Worm (Caenorhabditis elegans) whole organism, young adult: ENCODE data around the gene srh-5.

ENCODE experiments used
- B0035.1 ChIP-seq: sonication (generic microtip); optimal IDR thresholded peaks from 2 replicates; lab custom pipeline; 2016; ENCODE audit warnings: missing genetic modification characterization, mild to moderate bottlenecking, missing compliant biosample characterization, missing genotype, missing genetic modification reagents
- F23B12.7 ChIP-seq: sonication (generic microtip); optimal IDR thresholded peaks from 2 replicates; lab custom pipeline; 2017; ENCODE audit warnings: missing genetic modification characterization, mild to moderate bottlenecking, missing compliant biosample characterization, antibody characterized with exemption, moderate library complexity; ENCODE audit not compliant: insufficient read depth
- F33H1.4 ChIP-seq: fragments of 200-800 bp; sonication (Bioruptor generic); IDR thresholded peaks from 2 replicates; pipeline ENCODE4 v1.3.6; 2022; ENCODE audit warnings: missing genetic modification reagents, missing genetic modification characterization, missing compliant biosample characterization
- F37B4.10 ChIP-seq: fragments of 200-800 bp; sonication (Bioruptor generic); IDR thresholded peaks from 2 replicates; pipeline ENCODE4 v1.3.6; 2022; ENCODE audit warnings: missing genetic modification characterization, missing compliant biosample characterization
- F39B2.1 ChIP-seq: fragments of 200-800 bp; sonication (Bioruptor generic); IDR thresholded peaks from 2 replicates; pipeline ENCODE4 v1.3.6; 2022; ENCODE audit warnings: missing genetic modification reagents, missing genetic modification characterization, missing compliant biosample characterization
- F49E8.2 ChIP-seq: sonication (generic microtip); optimal IDR thresholded peaks from 3 replicates; lab custom pipeline; 2017; ENCODE audit warnings: missing genetic modification characterization, mild to moderate bottlenecking, missing compliant biosample characterization, antibody characterized with exemption, moderate library complexity; ENCODE audit not compliant: insufficient read depth
- F55B11.4 ChIP-seq: sonication (generic microtip); optimal IDR thresholded peaks from 2 replicates; lab custom pipeline; 2016; ENCODE audit warnings: missing compliant biosample characterization, missing genetic modification characterization, borderline replicate concordance; ENCODE audit not compliant: insufficient read depth
- F57A8.1 ChIP-seq: fragments of 200-800 bp; sonication (Bioruptor generic); optimal IDR thresholded peaks from 2 replicates; lab custom pipeline; 2018; ENCODE audit warnings: mild to moderate bottlenecking, missing genetic modification characterization, moderate library complexity, missing compliant biosample characterization
- F57C9.4 ChIP-seq: sonication (generic microtip); optimal IDR thresholded peaks from 2 replicates; lab custom pipeline; 2017; ENCODE audit warnings: mild to moderate bottlenecking, missing genetic modification characterization, missing compliant biosample characterization
- T26A5.8 ChIP-seq: sonication (generic microtip); optimal IDR thresholded peaks from 2 replicates; lab custom pipeline; 2016; ENCODE audit warnings: missing genetic modification characterization, missing compliant biosample characterization
- Y53F4B.3 ChIP-seq: fragments of 200-800 bp; sonication (Bioruptor generic); IDR thresholded peaks from 2 replicates; pipeline ENCODE4 v1.3.6; 2022; ENCODE audit warnings: missing genetic modification reagents, missing genetic modification characterization, missing compliant biosample characterization
- Y67H2A.10 ChIP-seq: fragments of 200-800 bp; sonication (Bioruptor generic); conservative IDR thresholded peaks from 2 replicates; pipeline ENCODE4 v1.3.6; 2022; ENCODE audit warnings: missing genetic modification reagents, missing genetic modification characterization, missing compliant biosample characterization
- Y95B8A.8 ChIP-seq: fragments of 200-800 bp; sonication (Bioruptor generic); IDR thresholded peaks from 2 replicates; pipeline ENCODE4 v1.3.6; 2022; ENCODE audit warnings: missing genetic modification reagents, missing genetic modification characterization, missing compliant biosample characterization
- akir-1 ChIP-seq: fragments of 200-800 bp; sonication (Bioruptor generic); optimal IDR thresholded peaks from 2 replicates; lab custom pipeline; 2018; ENCODE audit warnings: mild to moderate bottlenecking, missing genetic modification characterization, moderate library complexity, missing compliant biosample characterization
- ceh-58 ChIP-seq: fragments of 200-800 bp; sonication (Bioruptor generic); IDR thresholded peaks from 2 replicates; pipeline ENCODE4 v1.3.6; 2022; ENCODE audit warnings: missing genetic modification characterization, missing compliant biosample characterization
- die-1 ChIP-seq: sonication (generic microtip); optimal IDR thresholded peaks from 2 replicates; lab custom pipeline; 2016; ENCODE audit warnings: missing genotype, mild to moderate bottlenecking, missing genetic modification characterization, missing compliant biosample characterization
- egrh-3 ChIP-seq: fragments of 200-800 bp; sonication (Bioruptor generic); IDR thresholded peaks from 2 replicates; pipeline ENCODE4 v1.3.6; 2022; ENCODE audit warnings: missing genetic modification reagents, missing genetic modification characterization, missing compliant biosample characterization
- ekl-4 ChIP-seq: fragments of 200-800 bp; sonication (Bioruptor generic); IDR thresholded peaks from 2 replicates; pipeline ENCODE4 v1.3.6; 2022; ENCODE audit warnings: missing genetic modification reagents, missing genetic modification characterization, missing compliant biosample characterization
- ets-4 ChIP-seq: fragments of 200-800 bp; sonication (Bioruptor generic); optimal IDR thresholded peaks from 2 replicates; lab custom pipeline; 2018; ENCODE audit warnings: mild to moderate bottlenecking, missing genetic modification characterization, missing compliant biosample characterization
- fkh-3 ChIP-seq: sonication (generic microtip); optimal IDR thresholded peaks from 2 replicates; lab custom pipeline; 2016; ENCODE audit warnings: mild to moderate bottlenecking, missing genetic modification characterization, missing compliant biosample characterization
- gei-17 ChIP-seq: fragments of 200-800 bp; sonication (Bioruptor generic); optimal IDR thresholded peaks from 2 replicates; lab custom pipeline; 2018; ENCODE audit warnings: mild to moderate bottlenecking, missing genetic modification characterization, missing compliant biosample characterization
- hlh-12 ChIP-seq: sonication (generic microtip); optimal IDR thresholded peaks from 2 replicates; lab custom pipeline; 2016; ENCODE audit warnings: missing genetic modification characterization, missing compliant biosample characterization
- hlh-26 ChIP-seq: fragments of 200-800 bp; sonication (Bioruptor generic); conservative IDR thresholded peaks from 2 replicates; pipeline ENCODE4 v1.3.6; 2022; ENCODE audit warnings: missing genetic modification reagents, missing genetic modification characterization, missing compliant biosample characterization
- hmg-1.2 ChIP-seq: fragments of 200-800 bp; sonication (Bioruptor generic); IDR thresholded peaks from 2 replicates; pipeline ENCODE4 v1.3.6; 2022; ENCODE audit warnings: missing genetic modification reagents, missing genetic modification characterization, missing compliant biosample characterization
- lin-40 ChIP-seq: sonication (generic microtip); optimal IDR thresholded peaks from 2 replicates; lab custom pipeline; 2016; ENCODE audit warnings: missing genetic modification characterization, mild to moderate bottlenecking, missing compliant biosample characterization, missing genotype, missing genetic modification reagents
- lsl-1 ChIP-seq: fragments of 200-800 bp; sonication (Bioruptor generic); optimal IDR thresholded peaks from 2 replicates; lab custom pipeline; 2018; ENCODE audit warnings: mild to moderate bottlenecking, missing genetic modification characterization, moderate library complexity, missing compliant biosample characterization
- lsy-27 ChIP-seq: sonication (generic microtip); optimal IDR thresholded peaks from 2 replicates; lab custom pipeline; 2017; ENCODE audit warnings: missing genetic modification characterization, mild to moderate bottlenecking, missing compliant biosample characterization, antibody characterized with exemption, missing genotype, borderline replicate concordance; ENCODE audit not compliant: insufficient read depth
- madf-6 ChIP-seq: fragments of 200-800 bp; sonication (Bioruptor generic); IDR thresholded peaks from 2 replicates; pipeline ENCODE4 v1.3.6; 2022; ENCODE audit warnings: missing genetic modification reagents, missing genetic modification characterization, missing compliant biosample characterization
- madf-8 ChIP-seq: fragments of 200-800 bp; sonication (Bioruptor generic); conservative IDR thresholded peaks from 2 replicates; pipeline ENCODE4 v1.3.6; 2022; ENCODE audit warnings: missing genetic modification reagents, missing genetic modification characterization, missing compliant biosample characterization
- nfya-2 ChIP-seq: fragments of 200-800 bp; sonication (Bioruptor generic); IDR thresholded peaks from 2 replicates; pipeline ENCODE4 v1.3.6; 2022; ENCODE audit warnings: missing genetic modification reagents, missing genetic modification characterization, missing compliant biosample characterization
- nhr-120 ChIP-seq: fragments of 200-800 bp; sonication (Bioruptor generic); IDR thresholded peaks from 2 replicates; pipeline ENCODE4 v1.3.6; 2022; ENCODE audit warnings: missing genetic modification characterization, missing compliant biosample characterization
- nhr-27 ChIP-seq: fragments of 200-800 bp; sonication (Bioruptor generic); optimal IDR thresholded peaks from 2 replicates; lab custom pipeline; 2018; ENCODE audit warnings: mild to moderate bottlenecking, missing genetic modification characterization, moderate library complexity, missing compliant biosample characterization
- nhr-90 ChIP-seq: sonication (generic microtip); optimal IDR thresholded peaks from 2 replicates; lab custom pipeline; 2016; ENCODE audit warnings: missing genotype, mild to moderate bottlenecking, missing genetic modification characterization, missing compliant biosample characterization
- repo-1 ChIP-seq: sonication (generic microtip); optimal IDR thresholded peaks from 2 replicates; lab custom pipeline; 2017; ENCODE audit warnings: mild to moderate bottlenecking, missing genetic modification characterization, missing compliant biosample characterization
- sdz-38 ChIP-seq: sonication (generic microtip); optimal IDR thresholded peaks from 2 replicates; lab custom pipeline; 2016; ENCODE audit warnings: missing genotype, missing genetic modification characterization, missing compliant biosample characterization
- sea-2 ChIP-seq: fragments of 200-800 bp; sonication (Bioruptor generic); IDR thresholded peaks from 2 replicates; pipeline ENCODE4 v1.3.6; 2022; ENCODE audit warnings: missing genetic modification characterization, missing compliant biosample characterization
- snpc-1.1 ChIP-seq: sonication (generic microtip); optimal IDR thresholded peaks from 2 replicates; lab custom pipeline; 2017; ENCODE audit warnings: missing genetic modification characterization, mild to moderate bottlenecking, missing compliant biosample characterization, antibody characterized with exemption, moderate library complexity, missing genotype, missing genetic modification reagents; ENCODE audit not compliant: insufficient read depth
- snpc-3.4 ChIP-seq: sonication (generic microtip); optimal IDR thresholded peaks from 2 replicates; lab custom pipeline; 2017; ENCODE audit warnings: missing genetic modification characterization, mild to moderate bottlenecking, missing compliant biosample characterization, antibody characterized with exemption, moderate library complexity, missing genotype, missing genetic modification reagents
- tlf-1 ChIP-seq: fragments of 200-800 bp; sonication (Bioruptor generic); optimal IDR thresholded peaks from 2 replicates; lab custom pipeline; 2018; ENCODE audit warnings: mild to moderate bottlenecking, missing genetic modification characterization, missing compliant biosample characterization
- unc-130 ChIP-seq: sonication (generic microtip); optimal IDR thresholded peaks from 2 replicates; lab custom pipeline; 2016; ENCODE audit warnings: missing genetic modification reagents, missing genetic modification characterization, missing compliant biosample characterization
- unc-62 ChIP-seq: fragments of 150-350 bp; optimal IDR thresholded peaks from 2 replicates; lab custom pipeline; 2014; ENCODE audit warnings: missing biosample characterization, missing genetic modification reagents, missing genetic modification characterization
- zfh-2 ChIP-seq: fragments of 200-800 bp; sonication (Bioruptor generic); conservative IDR thresholded peaks from 2 replicates; pipeline ENCODE4 v1.3.6; 2022; ENCODE audit warnings: missing genetic modification reagents, missing genetic modification characterization, missing compliant biosample characterization
- zim-3 ChIP-seq: sonication (generic microtip); optimal IDR thresholded peaks from 2 replicates; lab custom pipeline; 2017; ENCODE audit warnings: mild to moderate bottlenecking, missing genetic modification characterization, moderate library complexity, missing compliant biosample characterization
- ztf-3 ChIP-seq: fragments of 200-800 bp; sonication (Bioruptor generic); optimal IDR thresholded peaks from 2 replicates; lab custom pipeline; 2018; ENCODE audit warnings: mild to moderate bottlenecking, missing genetic modification characterization, missing compliant biosample characterization
- ztf-6 ChIP-seq: fragments of 200-800 bp; sonication (Bioruptor generic); IDR thresholded peaks from 2 replicates; pipeline ENCODE4 v1.3.6; 2022; ENCODE audit warnings: missing genetic modification reagents, missing genetic modification characterization, missing compliant biosample characterization

The srh-5 gene

DNA sequence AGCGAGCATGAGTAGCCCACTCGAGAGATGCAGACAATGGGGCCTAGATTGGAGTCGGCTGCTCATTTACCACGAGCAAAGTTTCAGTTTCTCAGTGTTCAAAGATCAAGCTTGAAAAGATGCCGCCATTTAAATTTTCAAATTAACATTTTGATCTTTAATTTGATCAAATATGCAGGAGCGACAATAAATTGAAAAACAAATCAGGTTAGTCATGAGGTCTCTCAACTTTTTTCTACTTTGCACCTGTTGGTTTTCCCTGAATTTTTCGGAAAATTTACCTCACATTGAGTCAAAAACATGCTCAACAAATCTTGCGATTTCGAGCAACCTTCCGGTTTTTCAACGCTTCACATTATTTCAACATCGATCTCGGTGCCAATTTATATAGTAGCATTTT, at the start of gene srh-5:
TSS of gene srh-5 (plus strand) at position 301 of the 400 bp plus-strand sequence.
- TF ChIP-seq repo-1 (no peak), fkh-3 (tag; lab: Kevin White, UChicago) (no peak), nfya-2 (GFP tag; lab: Robert Waterston, UW) (no peak), snpc-1.1 (no peak), T26A5.8 (tag; lab: Kevin White, UChicago) (no peak), unc-130 (GFP tag; lab: Kevin White, UChicago) (no peak), gei-17 (GFP tag; lab: Kevin White, UChicago) (no peak), nhr-90 (tag; lab: Kevin White, UChicago) (no peak), F23B12.7 (tag; lab: Kevin White, UChicago) (no peak), tlf-1 (GFP tag; lab: Kevin White, UChicago) (no peak), ekl-4 (GFP tag; lab: Robert Waterston, UW) (no peak), sdz-38 (tag; lab: Kevin White, UChicago) (no peak), Y95B8A.8 (GFP tag; lab: Robert Waterston, UW) (no peak), F55B11.4 (no peak)

DNA sequence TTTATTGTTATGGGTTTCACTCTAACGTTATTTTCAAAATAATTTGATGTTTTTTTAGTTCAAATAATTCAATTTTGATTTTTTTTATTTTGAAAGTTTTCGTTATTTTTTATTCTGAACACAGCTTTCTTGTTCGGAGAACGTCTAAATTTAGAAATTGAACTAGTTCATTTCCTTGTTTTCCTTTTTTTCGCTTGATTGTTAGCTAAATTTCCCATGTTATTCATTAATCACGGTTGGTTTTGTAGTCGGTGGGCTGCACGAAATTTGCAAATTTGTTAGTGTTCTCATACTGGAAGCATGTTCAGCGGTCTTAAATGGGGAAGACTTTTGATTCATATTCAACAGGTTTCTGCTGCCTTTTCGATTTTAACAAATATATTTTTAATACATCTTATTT, 49.6 kb upstream of the srh-5 start, which contains the start of gene str-222:
TSS of gene str-222 (plus strand) at position 301 of the 400 bp plus-strand sequence.
- TF ChIP-seq zim-3 (tag; lab: Kevin White, UChicago), result no peak
- TF ChIP-seq F57C9.4 (tag; lab: Kevin White, UChicago), result no peak
- TF ChIP-seq ekl-4 (GFP tag; lab: Robert Waterston, UW), result no peak
- no peak for TF ChIP-seq sea-2 (GFP tag; lab: Robert Waterston, UW)
- no peak for TF ChIP-seq nhr-120 (GFP tag; lab: Robert Waterston, UW)
- TF ChIP-seq Y67H2A.10 (GFP tag; lab: Robert Waterston, UW), result no peak
- TF ChIP-seq akir-1 (GFP tag; lab: Kevin White, UChicago), result no peak
- no peak for TF ChIP-seq B0035.1 (tag; lab: Kevin White, UChicago)
- no peak for TF ChIP-seq snpc-3.4
- TF ChIP-seq ets-4, result no peak
- TF ChIP-seq madf-8 (GFP tag; lab: Robert Waterston, UW), result no peak
- no peak for TF ChIP-seq hlh-26 (GFP tag; lab: Robert Waterston, UW)
- TF ChIP-seq lin-40, result no peak
- no peak for TF ChIP-seq unc-62
- TF ChIP-seq ztf-6 (GFP tag; lab: Robert Waterston, UW), result no peak
- TF ChIP-seq die-1 (tag; lab: Kevin White, UChicago), result no peak
- no peak for TF ChIP-seq lsy-27 (tag; lab: Kevin White, UChicago)
- TF ChIP-seq F57A8.1 (GFP tag; lab: Kevin White, UChicago), result no peak
- TF ChIP-seq egrh-3 (GFP tag; lab: Robert Waterston, UW), result no peak

DNA sequence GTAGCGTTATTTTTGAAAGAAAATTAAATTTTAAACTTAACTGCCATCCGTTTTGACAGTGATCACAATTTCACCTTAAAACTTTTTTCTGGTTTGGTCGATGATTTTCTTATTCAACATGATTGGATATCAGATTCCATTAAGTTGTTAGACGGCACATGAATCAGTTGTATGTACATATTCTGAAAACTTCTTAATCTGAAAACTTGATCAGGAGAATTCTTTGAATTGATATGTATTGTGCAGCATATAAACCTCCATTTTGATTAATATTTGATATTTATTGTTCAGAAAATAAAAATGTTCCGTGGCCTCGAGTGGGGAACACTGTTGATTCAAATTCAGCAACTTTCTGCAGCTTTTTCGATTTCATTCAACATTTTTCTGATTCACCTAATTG, 45.4 kb upstream of the srh-5 start, which contains the start of gene str-221:
TSS of gene str-221 (plus strand) at position 301 of the 400 bp plus-strand sequence.
- TF ChIP-seq zfh-2 (GFP tag; lab: Robert Waterston, UW), result no peak

DNA sequence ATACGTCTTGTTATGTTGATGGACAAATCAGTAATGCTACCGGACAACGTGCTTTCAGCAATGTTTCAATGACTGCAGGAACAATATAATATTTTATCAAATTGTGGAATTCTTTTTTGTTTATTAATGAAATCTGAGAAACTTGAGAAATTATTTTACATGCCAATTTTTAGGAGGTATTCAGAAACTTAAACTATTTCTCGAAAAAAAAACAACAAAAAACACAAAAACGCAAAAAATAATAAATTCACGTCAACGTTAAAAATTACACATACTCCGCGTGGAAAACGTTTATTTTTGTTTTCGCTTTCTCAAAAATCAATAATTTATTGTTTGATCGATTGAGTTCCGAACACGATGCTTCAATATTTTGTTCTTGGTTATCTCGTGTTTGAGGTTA, 43.2 kb upstream of the srh-5 start, which contains the start of gene Y46H3D.1:
TSS of gene Y46H3D.1 (plus strand) at position 301 of the 400 bp plus-strand sequence.
- TF ChIP-seq F55B11.4, result no peak
- no peak for TF ChIP-seq F37B4.10 (GFP tag; lab: Robert Waterston, UW)
- no peak for TF ChIP-seq hmg-1.2 (GFP tag; lab: Robert Waterston, UW)
- TF ChIP-seq hlh-12 (tag; lab: Kevin White, UChicago), result no peak
- no peak for TF ChIP-seq nhr-120 (GFP tag; lab: Robert Waterston, UW)
- no peak for TF ChIP-seq madf-6 (GFP tag; lab: Robert Waterston, UW)
- TF ChIP-seq ztf-3 (GFP tag; lab: Kevin White, UChicago), result no peak
- no peak for TF ChIP-seq ceh-58 (GFP tag; lab: Robert Waterston, UW)
- no peak for TF ChIP-seq nhr-27
- TF ChIP-seq F33H1.4 (GFP tag; lab: Robert Waterston, UW), result no peak
- TF ChIP-seq F49E8.2 (tag; lab: Kevin White, UChicago), result no peak
- TF ChIP-seq Y53F4B.3 (GFP tag; lab: Robert Waterston, UW), result no peak
- no peak for TF ChIP-seq ztf-6 (GFP tag; lab: Robert Waterston, UW)
- TF ChIP-seq lsl-1, result no peak
- TF ChIP-seq F39B2.1, result no peak
